Fruit fly (Drosophila melanogaster) whole organism, embryonic: Measurements from ENCODE around the gene CG34310.

Experiments used
- Bdp1 ChIP-seq: fragments of 200-800 bp; sonication (Bioruptor generic); optimal IDR thresholded peaks from 3 replicates; lab custom pipeline; 2016; ENCODE audit warnings: missing biosample characterization, missing genetic modification characterization
- CG10462 ChIP-seq: fragments of 200-800 bp; sonication (Bioruptor generic); optimal IDR thresholded peaks from 2 replicates; lab custom pipeline; 2016; ENCODE audit warnings: missing biosample characterization, missing genetic modification characterization
- CG10979 ChIP-seq: fragments of 200-800 bp; sonication (Bioruptor generic); optimal IDR thresholded peaks from 2 replicates; lab custom pipeline; 2018; ENCODE audit warnings: missing biosample characterization, mild to moderate bottlenecking, missing genetic modification characterization, moderate library complexity
- CG12769 ChIP-seq: fragments of 200-800 bp; sonication (Bioruptor generic); optimal IDR thresholded peaks from 2 replicates; lab custom pipeline; 2019; ENCODE audit warnings: missing biosample characterization, mild to moderate bottlenecking, missing genetic modification characterization, moderate library complexity
- CG13123 ChIP-seq: fragments of 200-800 bp; sonication (Bioruptor generic); optimal IDR thresholded peaks from 2 replicates; lab custom pipeline; 2016; ENCODE audit warnings: missing biosample characterization, missing genetic modification characterization
- CG14050 ChIP-seq: fragments of 200-800 bp; sonication (Bioruptor generic); IDR thresholded peaks from 3 replicates; pipeline ENCODE4 v1.3.6; 2022; ENCODE audit warnings: missing biosample characterization, missing genetic modification characterization
- CG15479 ChIP-seq: fragments of 200-800 bp; sonication (Bioruptor generic); optimal IDR thresholded peaks from 3 replicates; lab custom pipeline; 2019; ENCODE audit warnings: missing biosample characterization, mild to moderate bottlenecking, missing genetic modification characterization, moderate library complexity
- CG18011 ChIP-seq: fragments of 200-800 bp; sonication (Bioruptor generic); optimal IDR thresholded peaks from 2 replicates; lab custom pipeline; 2017; ENCODE audit warnings: missing biosample characterization, missing genetic modification characterization, mild to moderate bottlenecking, moderate library complexity, missing genotype
- CG2129 ChIP-seq: fragments of 200-800 bp; sonication (Bioruptor generic); IDR thresholded peaks from 2 replicates; pipeline ENCODE4 v1.3.6; 2022; ENCODE audit warnings: missing biosample characterization, missing genetic modification characterization; ENCODE audit not compliant: partially characterized antibody
- CG31224 ChIP-seq: fragments of 200-800 bp; sonication (Bioruptor generic); IDR thresholded peaks from 2 replicates; pipeline ENCODE4 v1.3.6; 2022; ENCODE audit warnings: missing biosample characterization, missing genetic modification characterization
- CG3407 ChIP-seq: fragments of 200-800 bp; sonication (Bioruptor generic); optimal IDR thresholded peaks from 2 replicates; lab custom pipeline; 2018; ENCODE audit warnings: missing biosample characterization, mild to moderate bottlenecking, missing genetic modification characterization
- CG3726 ChIP-seq: fragments of 200-800 bp; sonication (Bioruptor generic); IDR thresholded peaks from 3 replicates; pipeline ENCODE4, ENCODE4 v1.3.6; 2022; ENCODE audit warnings: missing biosample characterization, missing genetic modification characterization
- CG3995 ChIP-seq: fragments of 200-800 bp; sonication (Bioruptor generic); optimal IDR thresholded peaks from 3 replicates; lab custom pipeline; 2016; ENCODE audit warnings: missing biosample characterization, missing genetic modification characterization
- CG4328 ChIP-seq: fragments of 200-800 bp; sonication (Bioruptor generic); optimal IDR thresholded peaks from 3 replicates; lab custom pipeline; 2017; ENCODE audit warnings: missing biosample characterization, missing genetic modification reagents, missing genetic modification characterization
- CG5180 ChIP-seq: fragments of 200-800 bp; sonication (Bioruptor generic); optimal IDR thresholded peaks from 3 replicates; lab custom pipeline; 2017; ENCODE audit warnings: missing biosample characterization, missing genetic modification characterization, mild to moderate bottlenecking, moderate library complexity, missing genetic modification reagents
- CG5953 ChIP-seq: fragments of 200-800 bp; sonication (Bioruptor generic); IDR thresholded peaks from 2 replicates; pipeline ENCODE4 v1.3.6; 2022; ENCODE audit warnings: missing biosample characterization, missing genetic modification characterization
- CG8765 ChIP-seq: fragments of 200-800 bp; sonication (Bioruptor generic); IDR thresholded peaks from 2 replicates; pipeline ENCODE4 v1.3.6; 2022; ENCODE audit warnings: missing biosample characterization, missing genetic modification characterization
- CG8944 ChIP-seq: fragments of 200-800 bp; sonication (Bioruptor generic); optimal IDR thresholded peaks from 3 replicates; lab custom pipeline; 2016; ENCODE audit warnings: missing biosample characterization, missing genetic modification characterization
- CG9609 ChIP-seq: fragments of 200-800 bp; sonication (Bioruptor generic); optimal IDR thresholded peaks from 3 replicates; lab custom pipeline; 2016; ENCODE audit warnings: missing biosample characterization, missing genetic modification characterization
- CkIIα-i1 ChIP-seq: fragments of 200-800 bp; sonication (Bioruptor generic); IDR thresholded peaks from 2 replicates; pipeline ENCODE4 v1.3.6; 2022; ENCODE audit warnings: missing biosample characterization, missing genetic modification characterization
- D19B ChIP-seq: fragments of 200-800 bp; sonication (Bioruptor generic); optimal IDR thresholded peaks from 2 replicates; lab custom pipeline; 2017; ENCODE audit warnings: missing biosample characterization, mild to moderate bottlenecking, missing genetic modification characterization
- Deaf1 ChIP-seq: fragments of 200-800 bp; optimal IDR thresholded peaks from 3 replicates; lab custom pipeline; 2019; ENCODE audit warnings: missing biosample characterization, mild to moderate bottlenecking, missing genetic modification characterization, moderate library complexity
- Dp ChIP-seq: fragments of 200-800 bp; sonication (Bioruptor generic); optimal IDR thresholded peaks from 2 replicates; lab custom pipeline; 2018; ENCODE audit warnings: missing biosample characterization, mild to moderate bottlenecking, missing genetic modification characterization, moderate library complexity
- Dref ChIP-seq: fragments of 200-800 bp; sonication (Bioruptor generic); IDR thresholded peaks from 2 replicates; pipeline ENCODE4 v1.3.6; 2022; ENCODE audit warnings: missing biosample characterization, missing genetic modification characterization
- E2f1 ChIP-seq: fragments of 200-800 bp; sonication (Bioruptor generic); IDR thresholded peaks from 2 replicates; pipeline ENCODE4 v1.3.6; 2022; ENCODE audit warnings: missing biosample characterization, missing genetic modification characterization
- HmgZ ChIP-seq: fragments of 200-800 bp; sonication (Bioruptor generic); optimal IDR thresholded peaks from 2 replicates; lab custom pipeline; 2018; ENCODE audit warnings: missing biosample characterization, mild to moderate bottlenecking, missing genetic modification characterization
- Hr51 ChIP-seq, 2 experiments: fragments of 200-800 bp; sonication (Bioruptor generic); optimal IDR thresholded peaks; 2 replicates in 1 of 2; 3 replicates in 1 of 2; lab custom pipeline; 2016 to 2018; ENCODE audit warnings: missing biosample characterization in 2 of 2, missing genetic modification characterization in 2 of 2, mild to moderate bottlenecking in 1 of 2, moderate library complexity in 1 of 2
- Mad ChIP-seq: fragments of 200-800 bp; sonication (Bioruptor generic); optimal IDR thresholded peaks from 2 replicates; lab custom pipeline; 2016; ENCODE audit warnings: missing biosample characterization, missing genetic modification characterization
- Myb ChIP-seq: fragments of 200-800 bp; sonication (Bioruptor generic); optimal IDR thresholded peaks from 2 replicates; lab custom pipeline; 2016; ENCODE audit warnings: missing biosample characterization, missing genetic modification characterization
- NC2β ChIP-seq: fragments of 200-800 bp; sonication (Bioruptor generic); optimal IDR thresholded peaks from 2 replicates; lab custom pipeline; 2016; ENCODE audit warnings: missing biosample characterization, missing genetic modification characterization
- Rfx ChIP-seq: fragments of 200-800 bp; sonication (Bioruptor generic); IDR thresholded peaks from 2 replicates; pipeline ENCODE4 v1.3.6; 2022; ENCODE audit warnings: missing biosample characterization, missing genetic modification characterization
- Sin3A ChIP-seq: fragments of >200 bp; optimal IDR thresholded peaks from 2 replicates; lab custom pipeline; 2018
- btn ChIP-seq: fragments of 200-800 bp; sonication (Bioruptor generic); optimal IDR thresholded peaks from 2 replicates; lab custom pipeline; 2016; ENCODE audit warnings: missing biosample characterization, missing genetic modification characterization
- ci ChIP-seq: fragments of 200-800 bp; sonication (Bioruptor generic); IDR thresholded peaks from 3 replicates; pipeline ENCODE4 v1.3.6; 2022; ENCODE audit warnings: missing biosample characterization, missing genetic modification characterization
- croc ChIP-seq: fragments of 200-800 bp; sonication (Bioruptor generic); conservative IDR thresholded peaks from 3 replicates; pipeline ENCODE4 v1.3.6; 2022; ENCODE audit warnings: missing biosample characterization, missing genetic modification characterization
- dysf ChIP-seq: fragments of 200-800 bp; sonication (Bioruptor generic); IDR thresholded peaks from 3 replicates; pipeline ENCODE4 v1.3.6; 2022; ENCODE audit warnings: missing biosample characterization, missing genetic modification characterization
- gce ChIP-seq: fragments of 200-800 bp; sonication (Bioruptor generic); IDR thresholded peaks from 3 replicates; pipeline ENCODE4 v1.3.6; 2022; ENCODE audit warnings: missing biosample characterization, missing genetic modification characterization
- hbn ChIP-seq: fragments of 200-800 bp; sonication (Bioruptor generic); IDR thresholded peaks from 2 replicates; pipeline ENCODE4 v1.3.6; 2022; ENCODE audit warnings: missing biosample characterization, missing genetic modification characterization; ENCODE audit not compliant: partially characterized antibody
- lmd ChIP-seq: fragments of 200-800 bp; sonication (Bioruptor generic); IDR thresholded peaks from 2 replicates; pipeline ENCODE4 v1.3.6; 2022; ENCODE audit warnings: missing biosample characterization, missing genetic modification characterization
- nau ChIP-seq: fragments of 200-800 bp; sonication (Bioruptor generic); optimal IDR thresholded peaks from 3 replicates; lab custom pipeline; 2017; ENCODE audit warnings: missing biosample characterization, mild to moderate bottlenecking, missing genetic modification characterization, missing genetic modification reagents
- pan ChIP-seq, 4 experiments: fragments of >200 bp in 3 of 4; fragments of 200-800 bp in 1 of 4; sonication (Bioruptor generic) in 1 of 4; optimal IDR thresholded peaks in 3 of 4; IDR thresholded peaks in 1 of 4; 2 replicates each; pipeline versions ENCODE4 v1.3.6 to Lab custom; 2017 to 2022; ENCODE audit warnings: missing biosample characterization in 2 of 4, missing genetic modification characterization in 2 of 4, mixed read lengths in 1 of 4
- pb ChIP-seq: fragments of 200-800 bp; sonication (Bioruptor generic); optimal IDR thresholded peaks from 3 replicates; lab custom pipeline; 2016; ENCODE audit warnings: missing biosample characterization, missing genetic modification characterization
- phol ChIP-seq: fragments of 200-800 bp; sonication (Bioruptor generic); optimal IDR thresholded peaks from 3 replicates; lab custom pipeline; 2018; ENCODE audit warnings: missing biosample characterization, mild to moderate bottlenecking, missing genetic modification characterization, moderate library complexity
- pros ChIP-seq: fragments of 200-800 bp; sonication (Bioruptor generic); optimal IDR thresholded peaks from 3 replicates; lab custom pipeline; 2019; ENCODE audit warnings: missing biosample characterization, mild to moderate bottlenecking, missing genetic modification characterization, moderate library complexity
- scrt ChIP-seq: fragments of 200-800 bp; sonication (Bioruptor generic); optimal IDR thresholded peaks from 2 replicates; lab custom pipeline; 2018; ENCODE audit warnings: missing biosample characterization, mild to moderate bottlenecking, missing genetic modification characterization, moderate library complexity
- shn ChIP-seq: fragments of 200-800 bp; sonication (Bioruptor generic); optimal IDR thresholded peaks from 3 replicates; lab custom pipeline; 2016; ENCODE audit warnings: missing biosample characterization, missing genetic modification characterization
- stc ChIP-seq: fragments of 200-800 bp; sonication (Bioruptor generic); IDR thresholded peaks from 2 replicates; pipeline ENCODE4 v1.3.6; 2022; ENCODE audit warnings: missing biosample characterization, missing genetic modification characterization
- toy ChIP-seq: fragments of 200-800 bp; sonication (Bioruptor generic); IDR thresholded peaks from 2 replicates; pipeline ENCODE4 v1.3.6; 2022; ENCODE audit warnings: missing biosample characterization, missing genetic modification characterization
- usp ChIP-seq: fragments of >200 bp; optimal IDR thresholded peaks from 2 replicates; lab custom pipeline; 2017; ENCODE audit warnings: missing biosample characterization, missing genetic modification characterization
- zen2 ChIP-seq: fragments of 200-800 bp; sonication (Bioruptor generic); IDR thresholded peaks from 3 replicates; pipeline ENCODE4 v1.3.6; 2022; ENCODE audit warnings: missing biosample characterization, missing genetic modification characterization; ENCODE audit not compliant: partially characterized antibody

CG34310 gene

DNA sequence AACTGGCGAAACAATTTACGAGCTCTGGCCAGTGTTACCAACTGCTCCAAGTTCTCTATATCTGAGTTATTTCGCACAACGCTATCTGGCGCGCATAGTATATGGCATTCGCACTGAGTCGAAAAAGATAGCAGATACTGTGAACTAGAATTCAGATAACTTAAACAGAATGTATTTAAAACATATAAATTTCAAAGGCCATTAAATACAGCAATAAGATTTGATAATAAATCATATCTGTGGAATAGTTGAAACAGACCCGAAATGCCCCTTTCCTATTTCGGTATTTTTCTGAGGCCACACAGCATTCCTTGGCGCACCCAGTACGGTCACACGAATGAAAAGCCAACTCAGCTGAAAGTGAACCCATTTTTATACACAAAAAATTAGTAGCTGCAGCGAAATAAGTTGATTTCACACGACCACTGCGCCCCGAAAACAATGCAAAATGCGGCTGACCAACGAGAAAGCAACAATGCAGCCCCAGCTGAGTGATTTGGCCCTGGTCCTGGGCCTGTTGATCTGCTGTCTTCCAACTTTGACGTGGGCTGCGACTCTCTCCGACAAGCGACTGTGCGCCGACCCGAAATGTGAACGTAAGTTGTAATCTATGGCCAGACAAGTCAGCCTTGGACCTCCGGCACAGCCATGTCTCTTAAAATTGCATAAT lies 14.2 kb upstream of the CG34310 start, which contains the start of the genes CG31635 and Tango1 (continued):
- TF ChIP-seq ci = no peak
- no peak for TF ChIP-seq CG31224 (GFP tag; lab: Robert Waterston, UW)
- TF ChIP-seq Dref (GFP tag; lab: Robert Waterston, UW) = no peak
- no peak for TF ChIP-seq CG18011
- TF ChIP-seq zen2 (GFP tag; lab: Robert Waterston, UW) = no peak
- no peak for TF ChIP-seq Hr51 (GFP tag; optimal IDR thresholded peaks at IDR 0.05; lab: Kevin White, UChicago)
- peak; percentile 61 for TF ChIP-seq phol (tag; lab: Kevin White, UChicago)
- TF ChIP-seq nau (GFP tag; lab: Kevin White, UChicago) = no peak
- TF ChIP-seq toy (GFP tag; lab: Robert Waterston, UW) = no peak
- TF ChIP-seq CG3726 (GFP tag; lab: Robert Waterston, UW) = no peak
- no peak for TF ChIP-seq usp
- no peak for TF ChIP-seq CG10462 (GFP tag; lab: Kevin White, UChicago)
- TF ChIP-seq CG12769 = no peak
- TF ChIP-seq croc (GFP tag; lab: Robert Waterston, UW) = no peak
- TF ChIP-seq Myb = peak; percentile 30
- TF ChIP-seq D19B (GFP tag; lab: Kevin White, UChicago) = no peak
- no peak for TF ChIP-seq CG3407
- peak; percentile 31 for TF ChIP-seq CG15479 (GFP tag; lab: Kevin White, UChicago)
- TF ChIP-seq Sin3A = peak; percentile 98
- no peak; the same call in 1 of the 2 replicates for TF ChIP-seq Rfx (GFP tag; lab: Robert Waterston, UW)
- no peak for TF ChIP-seq CG5180 (GFP tag; lab: Kevin White, UChicago)
- no peak for TF ChIP-seq CG8944
- no peak for TF ChIP-seq CG2129 (GFP tag; lab: Robert Waterston, UW)
- 0 out of 3 replicates have a peak, but pooled peaks have one; percentile 22 for TF ChIP-seq dysf (GFP tag; lab: Robert Waterston, UW)
- no peak for TF ChIP-seq NC2β (GFP tag; lab: Kevin White, UChicago)
- no peak; the same call in 1 of the 2 replicates for TF ChIP-seq lmd (GFP tag; lab: Robert Waterston, UW)
- TF ChIP-seq E2f1 (GFP tag; lab: Robert Waterston, UW) = peak; percentile 19; the same call in 1 of the 2 replicates
- TF ChIP-seq CG5953 (GFP tag; lab: Robert Waterston, UW) = no peak
- no peak for TF ChIP-seq CG14050 (GFP tag; lab: Robert Waterston, UW)
- no peak for TF ChIP-seq gce (GFP tag; lab: Robert Waterston, UW)
- no peak for TF ChIP-seq Mad (GFP tag; lab: Kevin White, UChicago)
- TF ChIP-seq pan (optimal IDR thresholded peaks at IDR 0.05; lab: Kevin White, UChicago) = no peak
- TF ChIP-seq pan (GFP tag; optimal IDR thresholded peaks at IDR 0.05 in 1 of 2, IDR thresholded peaks at IDR 0.05 in 1 of 2) = peak in 1 of 2 experiments; percentile 12
- TF ChIP-seq CkIIα-i1 (GFP tag; lab: Robert Waterston, UW) = no peak
- TF ChIP-seq pb (GFP tag; lab: Kevin White, UChicago) = no peak
- no peak for TF ChIP-seq hbn (GFP tag; lab: Robert Waterston, UW)
- TF ChIP-seq CG3995 = no peak
- TF ChIP-seq pros (GFP tag; lab: Kevin White, UChicago) = no peak
- peak; percentile 65 for TF ChIP-seq Dp (GFP tag; lab: Kevin White, UChicago)
- TF ChIP-seq CG8765 (GFP tag; lab: Robert Waterston, UW) = no peak
- TF ChIP-seq shn (GFP tag; lab: Kevin White, UChicago) = no peak
- no peak for TF ChIP-seq CG4328 (GFP tag; lab: Kevin White, UChicago)
- no peak for TF ChIP-seq btn (GFP tag; lab: Kevin White, UChicago)
- peak; percentile 72 for TF ChIP-seq Deaf1 (tag; lab: Kevin White, UChicago)
- TF ChIP-seq stc = no peak
- no peak for TF ChIP-seq HmgZ
- no peak for TF ChIP-seq Bdp1
- TF ChIP-seq CG10979 (tag; lab: Kevin White, UChicago) = no peak
- no peak for TF ChIP-seq scrt
- TF ChIP-seq CG9609 = no peak
- no peak for TF ChIP-seq CG13123 (GFP tag; lab: Kevin White, UChicago)
